Worm (Caenorhabditis elegans) whole organism, L1 larva: Measurements from ENCODE around the gene F41D9.2.
A peak's percentile ranks its signal among the peaks of the same experiment; 100 is the strongest.

ENCODE experiments used
- C04F5.9 ChIP-seq: sonication (generic microtip); optimal IDR thresholded peaks from 2 replicates; lab custom pipeline; 2016; ENCODE audit warnings: missing genetic modification characterization, missing compliant biosample characterization
- C16A3.4 ChIP-seq: fragments of 150-350 bp; optimal IDR thresholded peaks from 2 replicates; lab custom pipeline; 2014; ENCODE audit warnings: missing biosample characterization, missing genetic modification characterization
- C34B4.2 ChIP-seq: sonication (generic microtip); optimal IDR thresholded peaks from 2 replicates; lab custom pipeline; 2017; ENCODE audit warnings: mild to moderate bottlenecking, missing genetic modification characterization, missing compliant biosample characterization
- F16B12.6 ChIP-seq: fragments of 150-350 bp; optimal IDR thresholded peaks from 2 replicates; lab custom pipeline; 2014; ENCODE audit warnings: missing biosample characterization, missing genetic modification characterization
- Y116A8C.19 ChIP-seq: sonication (generic microtip); optimal IDR thresholded peaks from 2 replicates; lab custom pipeline; 2016; ENCODE audit warnings: missing compliant biosample characterization, missing genetic modification characterization, borderline replicate concordance
- ama-1 ChIP-seq: fragments of 150-350 bp; optimal IDR thresholded peaks from 2 replicates; lab custom pipeline; 2014
- blmp-1 ChIP-seq: fragments of 150-350 bp; optimal IDR thresholded peaks from 2 replicates; lab custom pipeline; 2014; ENCODE audit warnings: missing biosample characterization, missing genetic modification characterization
- ceh-63 ChIP-seq: fragments of 200-800 bp; sonication (Bioruptor generic); optimal IDR thresholded peaks from 2 replicates; lab custom pipeline; 2018; ENCODE audit warnings: mild to moderate bottlenecking, missing genetic modification characterization, missing compliant biosample characterization
- ceh-82 ChIP-seq, 3 experiments: fragments of 150-350 bp in 1 of 3; sonication (generic microtip) in 2 of 3; optimal IDR thresholded peaks; 2 replicates each; lab custom pipeline; 2014 to 2017; ENCODE audit warnings: missing biosample characterization in 3 of 3, missing genetic modification characterization in 3 of 3
- ceh-90 ChIP-seq: sonication (generic microtip); optimal IDR thresholded peaks from 2 replicates; lab custom pipeline; 2016; ENCODE audit warnings: missing genetic modification characterization, missing compliant biosample characterization
- ces-1 ChIP-seq: fragments of 150-350 bp; optimal IDR thresholded peaks from 2 replicates; lab custom pipeline; 2014; ENCODE audit warnings: missing biosample characterization, missing genetic modification reagents, missing genetic modification characterization
- dpl-1 ChIP-seq, 3 experiments: fragments of 150-350 bp in 2 of 3; sonication (generic microtip) in 1 of 3; optimal IDR thresholded peaks; 2 replicates each; lab custom pipeline; 2014 to 2017; ENCODE audit warnings: missing biosample characterization in 3 of 3, missing genetic modification characterization in 3 of 3, missing genetic modification reagents in 3 of 3
- efl-1 ChIP-seq, 4 experiments: fragments of 150-350 bp; optimal IDR thresholded peaks in 3 of 4; peaks in 1 of 4; 1 replicate in 1 of 4; 2 replicates in 3 of 4; lab custom pipeline; 2014; ENCODE audit warnings: missing biosample characterization in 2 of 4, missing genetic modification characterization in 2 of 4, missing genetic modification reagents in 2 of 4
- egl-13 ChIP-seq: sonication (generic microtip); optimal IDR thresholded peaks from 2 replicates; lab custom pipeline; 2016; ENCODE audit warnings: missing genotype, missing genetic modification reagents, missing genetic modification characterization, missing compliant biosample characterization
- egl-27 ChIP-seq, 2 experiments: fragments of 150-350 bp in 1 of 2; sonication (generic microtip); optimal IDR thresholded peaks; 3 replicates each; lab custom pipeline; 2017 to 2018; ENCODE audit warnings: missing biosample characterization in 2 of 2, missing genetic modification characterization in 2 of 2, missing genetic modification reagents in 2 of 2
- elt-2 ChIP-seq: sonication (generic microtip); optimal IDR thresholded peaks from 2 replicates; lab custom pipeline; 2016; ENCODE audit warnings: missing genetic modification characterization, mild to moderate bottlenecking, inconsistent platforms, missing compliant biosample characterization, missing genetic modification reagents
- elt-3 ChIP-seq, 6 experiments: fragments of 150-350 bp in 1 of 6; sonication (generic microtip); optimal IDR thresholded peaks; 2 replicates each; lab custom pipeline; 2017 to 2018; ENCODE audit warnings: missing biosample characterization in 6 of 6, missing genetic modification characterization in 6 of 6, inconsistent platforms in 1 of 6
- fkh-10 ChIP-seq: sonication (generic microtip); optimal IDR thresholded peaks from 2 replicates; lab custom pipeline; 2017; ENCODE audit warnings: missing biosample characterization, missing genetic modification reagents, missing genetic modification characterization
- grh-1 ChIP-seq: fragments of 200-800 bp; sonication (Bioruptor generic); IDR thresholded peaks from 2 replicates; pipeline ENCODE4 v1.3.6; 2022; ENCODE audit warnings: missing genetic modification reagents, missing genetic modification characterization, missing compliant biosample characterization
- hlh-4 ChIP-seq: sonication (generic microtip); optimal IDR thresholded peaks from 2 replicates; lab custom pipeline; 2016; ENCODE audit warnings: mild to moderate bottlenecking, missing genetic modification characterization, missing compliant biosample characterization
- hpl-2 ChIP-seq: fragments of 150-350 bp; optimal IDR thresholded peaks from 2 replicates; lab custom pipeline; 2014; ENCODE audit warnings: missing biosample characterization, missing genetic modification reagents, missing genetic modification characterization
- irx-1 ChIP-seq: sonication (generic microtip); optimal IDR thresholded peaks from 2 replicates; lab custom pipeline; 2016; ENCODE audit warnings: missing genetic modification characterization, missing compliant biosample characterization
- lin-13 ChIP-seq: fragments of 150-350 bp; optimal IDR thresholded peaks from 2 replicates; lab custom pipeline; 2014; ENCODE audit warnings: missing biosample characterization, missing genetic modification reagents, missing genetic modification characterization
- lin-14 ChIP-seq: fragments of 200-800 bp; sonication (Bioruptor generic); optimal IDR thresholded peaks from 2 replicates; lab custom pipeline; 2018; ENCODE audit warnings: mild to moderate bottlenecking, missing genetic modification characterization, moderate library complexity, missing compliant biosample characterization
- lin-15B ChIP-seq: fragments of 150-350 bp; sonication (generic microtip); optimal IDR thresholded peaks from 3 replicates; lab custom pipeline; 2014; ENCODE audit warnings: missing biosample characterization, missing genetic modification characterization
- lin-35 ChIP-seq, 2 experiments: fragments of 150-350 bp; optimal IDR thresholded peaks; 2 replicates each; lab custom pipeline; 2014; ENCODE audit warnings: missing biosample characterization in 2 of 2, missing genetic modification characterization in 2 of 2, missing genetic modification reagents in 2 of 2
- lin-39 ChIP-seq: fragments of 150-350 bp; optimal IDR thresholded peaks from 2 replicates; lab custom pipeline; 2014; ENCODE audit warnings: missing biosample characterization, missing genetic modification reagents, missing genetic modification characterization
- lir-3 ChIP-seq: sonication (generic microtip); optimal IDR thresholded peaks from 2 replicates; lab custom pipeline; 2016; ENCODE audit warnings: mild to moderate bottlenecking, missing genetic modification characterization, moderate library complexity, missing compliant biosample characterization; ENCODE audit not compliant: poor library complexity
- mdl-1 ChIP-seq, 2 experiments: fragments of 150-350 bp; optimal IDR thresholded peaks; 2 replicates each; lab custom pipeline; 2014 to 2017; ENCODE audit warnings: missing biosample characterization in 2 of 2, missing genetic modification characterization in 2 of 2, inconsistent platforms in 1 of 2
- mef-2 ChIP-seq: fragments of 150-350 bp; optimal IDR thresholded peaks from 2 replicates; lab custom pipeline; 2014; ENCODE audit warnings: missing biosample characterization, missing genetic modification characterization
- nhr-11 ChIP-seq: fragments of 150-350 bp; optimal IDR thresholded peaks from 2 replicates; lab custom pipeline; 2014; ENCODE audit warnings: missing biosample characterization, missing genetic modification characterization
- nhr-237 ChIP-seq: fragments of 150-350 bp; optimal IDR thresholded peaks from 2 replicates; lab custom pipeline; 2014; ENCODE audit warnings: missing biosample characterization, missing genetic modification characterization
- nhr-76 ChIP-seq: sonication (generic microtip); optimal IDR thresholded peaks from 2 replicates; lab custom pipeline; 2017; ENCODE audit warnings: missing biosample characterization, missing genetic modification characterization
- nhr-77 ChIP-seq: fragments of 150-350 bp; optimal IDR thresholded peaks from 2 replicates; lab custom pipeline; 2014; ENCODE audit warnings: missing biosample characterization, missing genetic modification characterization
- nhr-84 ChIP-seq: sonication (generic microtip); optimal IDR thresholded peaks from 2 replicates; lab custom pipeline; 2017; ENCODE audit warnings: missing biosample characterization, missing genetic modification characterization
- nhr-85 ChIP-seq: sonication (generic microtip); peaks from one replicate; lab custom pipeline; 2016; ENCODE audit warnings: missing genetic modification characterization, inconsistent platforms, missing compliant biosample characterization
- pag-3 ChIP-seq: sonication (generic microtip); optimal IDR thresholded peaks from 2 replicates; lab custom pipeline; 2017; ENCODE audit warnings: missing genetic modification characterization, mild to moderate bottlenecking, missing compliant biosample characterization, antibody characterized with exemption, borderline replicate concordance; ENCODE audit not compliant: insufficient read depth
- rnt-1 ChIP-seq: sonication (generic microtip); optimal IDR thresholded peaks from 2 replicates; lab custom pipeline; 2016; ENCODE audit warnings: mild to moderate bottlenecking, missing genetic modification characterization, moderate library complexity, missing compliant biosample characterization
- skn-1 ChIP-seq: fragments of 150-350 bp; optimal IDR thresholded peaks from 2 replicates; lab custom pipeline; 2014; ENCODE audit warnings: missing biosample characterization, missing genetic modification characterization
- snpc-4 ChIP-seq: fragments of 150-350 bp; optimal IDR thresholded peaks from 2 replicates; lab custom pipeline; 2014; ENCODE audit warnings: missing biosample characterization, missing genetic modification characterization
- snu-23 ChIP-seq: sonication (generic microtip); optimal IDR thresholded peaks from 2 replicates; lab custom pipeline; 2016; ENCODE audit warnings: missing genetic modification characterization, missing compliant biosample characterization
- sox-4 ChIP-seq: sonication (generic microtip); optimal IDR thresholded peaks from 2 replicates; lab custom pipeline; 2016; ENCODE audit warnings: missing genetic modification characterization, missing compliant biosample characterization
- sup-37 ChIP-seq: fragments of 200-800 bp; sonication (Bioruptor generic); optimal IDR thresholded peaks from 2 replicates; lab custom pipeline; 2018; ENCODE audit warnings: mild to moderate bottlenecking, missing genetic modification characterization, missing compliant biosample characterization
- swsn-7 ChIP-seq: sonication (generic microtip); optimal IDR thresholded peaks from 2 replicates; lab custom pipeline; 2016; ENCODE audit warnings: missing genetic modification characterization, missing compliant biosample characterization
- tbx-2 ChIP-seq: sonication (generic microtip); optimal IDR thresholded peaks from 2 replicates; lab custom pipeline; 2016; ENCODE audit warnings: missing genetic modification characterization, missing compliant biosample characterization
- tlp-1 ChIP-seq: fragments of 150-350 bp; optimal IDR thresholded peaks from 2 replicates; lab custom pipeline; 2014; ENCODE audit warnings: missing biosample characterization, missing genetic modification characterization
- unc-86 ChIP-seq: sonication (generic microtip); optimal IDR thresholded peaks from 2 replicates; lab custom pipeline; 2016; ENCODE audit warnings: missing genetic modification characterization, missing compliant biosample characterization
- unc-98 ChIP-seq: fragments of 200-800 bp; sonication (Bioruptor generic); IDR thresholded peaks from 2 replicates; pipeline ENCODE4 v1.3.6; 2022; ENCODE audit warnings: missing genetic modification characterization, missing compliant biosample characterization
- xbp-1 ChIP-seq: sonication (generic microtip); optimal IDR thresholded peaks from 2 replicates; lab custom pipeline; 2016; ENCODE audit warnings: missing genetic modification characterization, missing compliant biosample characterization
- zip-4 ChIP-seq: fragments of 200-800 bp; sonication (Bioruptor generic); optimal IDR thresholded peaks from 2 replicates; lab custom pipeline; 2018; ENCODE audit warnings: mild to moderate bottlenecking, missing genetic modification characterization, moderate library complexity, missing compliant biosample characterization

Gene F41D9.2

ce11 chrX:8371906-8372305 is 12.8 kb downstream of the F41D9.2 start, which contains the start of gene nep-15:
Gene nep-15, plus strand, starts transcription at chrX:8372206.
- TF ChIP-seq nhr-84 (tag; lab: Kevin White, UChicago) (no peak), lin-13 (GFP tag; lab: Kevin White, UChicago) (no peak), mdl-1 (tag; optimal IDR thresholded peaks at IDR 0.05; lab: Kevin White, UChicago) (no peak), Y116A8C.19 (tag; lab: Kevin White, UChicago) (no peak), irx-1 (tag; lab: Kevin White, UChicago) (no peak)

- peak; percentile 46 to 88 (median 62) for TF ChIP-seq ceh-82 (tag; optimal IDR thresholded peaks at IDR 0.05; lab: Kevin White, UChicago)
- TF ChIP-seq tbx-2 (tag; lab: Kevin White, UChicago): peak; percentile 89
- no peak for TF ChIP-seq Y116A8C.19 (tag; lab: Kevin White, UChicago)
- no peak for TF ChIP-seq F16B12.6 (tag; lab: Kevin White, UChicago)
- no peak for TF ChIP-seq nhr-11 (tag; lab: Kevin White, UChicago)
- peak; percentile 68 to 80 for TF ChIP-seq lin-35 (GFP tag; optimal IDR thresholded peaks at IDR 0.05; lab: Kevin White, UChicago)
- peak; percentile 42 for TF ChIP-seq sup-37
- no peak for TF ChIP-seq mef-2 (tag; lab: Kevin White, UChicago)
- TF ChIP-seq hlh-4 (tag; lab: Kevin White, UChicago): no peak
- no peak for TF ChIP-seq ceh-90
- TF ChIP-seq nhr-76 (tag; lab: Kevin White, UChicago): no peak
- peak; percentile 86 for TF ChIP-seq rnt-1 (tag; lab: Kevin White, UChicago)
- peak; percentile 83 for TF ChIP-seq swsn-7
- no peak for TF ChIP-seq grh-1 (GFP tag; lab: Robert Waterston, UW)
- TF ChIP-seq nhr-77 (tag; lab: Kevin White, UChicago): peak; percentile 69
- TF ChIP-seq blmp-1: peak; percentile 75
- TF ChIP-seq lir-3: no peak
- TF ChIP-seq elt-3 (tag; optimal IDR thresholded peaks at IDR 0.05; lab: Kevin White, UChicago): peak in 1 of 6 experiments; percentile 34
- TF ChIP-seq unc-98 (GFP tag; lab: Robert Waterston, UW): no peak
- peak; percentile 39 for TF ChIP-seq elt-2 (tag; lab: Kevin White, UChicago)
- TF ChIP-seq ceh-63 (GFP tag; lab: Kevin White, UChicago): no peak
- peak; percentile 77 for TF ChIP-seq C16A3.4
- TF ChIP-seq ama-1 (lab: Kevin White, UChicago): no peak
- peak; percentile 76 for TF ChIP-seq xbp-1 (tag; lab: Kevin White, UChicago)
- peak; percentile 59 to 73 (median 62) for TF ChIP-seq dpl-1 (GFP tag; optimal IDR thresholded peaks at IDR 0.05; lab: Kevin White, UChicago)
- peak; percentile 54 for TF ChIP-seq egl-13 (tag; lab: Kevin White, UChicago)
- TF ChIP-seq lin-14 (GFP tag; lab: Kevin White, UChicago): peak; percentile 93
- TF ChIP-seq snpc-4 (tag; lab: Kevin White, UChicago): peak; percentile 55
- no peak for TF ChIP-seq ces-1 (GFP tag; lab: Kevin White, UChicago)
- TF ChIP-seq nhr-84 (tag; lab: Kevin White, UChicago): no peak
- TF ChIP-seq sox-4 (tag; lab: Kevin White, UChicago): no peak
- no peak for TF ChIP-seq C34B4.2
- TF ChIP-seq snu-23 (GFP tag; lab: Kevin White, UChicago): peak; percentile 80
- peak; percentile 30 for TF ChIP-seq lin-39 (tag; lab: Kevin White, UChicago)
- TF ChIP-seq skn-1 (tag; lab: Kevin White, UChicago): peak; percentile 13
- TF ChIP-seq egl-27 (tag; optimal IDR thresholded peaks at IDR 0.05; lab: Kevin White, UChicago): no peak
- TF ChIP-seq nhr-237 (tag; lab: Kevin White, UChicago): peak; percentile 14
- TF ChIP-seq fkh-10 (GFP tag; lab: Kevin White, UChicago): peak; percentile 60
- TF ChIP-seq pag-3: no peak
- peak; percentile 61 to 68 for TF ChIP-seq efl-1 (optimal IDR thresholded peaks at IDR 0.05; lab: Kevin White, UChicago)
- TF ChIP-seq efl-1 (GFP tag; optimal IDR thresholded peaks at IDR 0.05 in 1 of 2; lab: Kevin White, UChicago): peak; percentile 58 to 97
- peak; percentile 90 for TF ChIP-seq nhr-85 (tag; lab: Kevin White, UChicago)
- no peak for TF ChIP-seq C04F5.9 (tag; lab: Kevin White, UChicago)
- peak; percentile 73 for TF ChIP-seq unc-86 (tag; lab: Kevin White, UChicago)
- TF ChIP-seq lin-15B (tag; lab: Kevin White, UChicago): peak; percentile 44
- peak; percentile 16 for TF ChIP-seq zip-4 (GFP tag; lab: Kevin White, UChicago)
- no peak for TF ChIP-seq tlp-1 (tag; lab: Kevin White, UChicago)
- no peak for TF ChIP-seq hpl-2
These were observed 16.5 kb downstream of the F41D9.2 start for ce11 chrX:8368210-8368609.
